Fruit fly (Drosophila melanogaster) Kc167 (cell line): ENCODE measurements around the gene bin.

ENCODE experiments used
- Myc ChIP-seq: fragments of >200 bp; optimal IDR thresholded peaks from 2 replicates; lab custom pipeline; 2017; ENCODE audit warnings: missing external identifiers
- Sin3A ChIP-seq: fragments of >200 bp; optimal IDR thresholded peaks from 2 replicates; lab custom pipeline; 2018; ENCODE audit warnings: missing external identifiers
- insv ChIP-seq: fragments of >200 bp; optimal IDR thresholded peaks from 3 replicates; lab custom pipeline; 2018; ENCODE audit warnings: missing external identifiers
- psq ChIP-seq: fragments of >200 bp; optimal IDR thresholded peaks from 2 replicates; lab custom pipeline; 2017; ENCODE audit warnings: missing external identifiers
- ttk ChIP-seq: sonication (Bioruptor generic); optimal IDR thresholded peaks from 2 replicates; lab custom pipeline; 2017; ENCODE audit warnings: missing external identifiers

dm6 chr3L:6975875-6976274 lies 14.5 kb upstream of the bin start:
- TF ChIP-seq psq (no peak), Myc (lab: Kevin White, UChicago) (no peak), Sin3A (no peak), ttk (lab: Kevin White, UChicago) (no peak), insv (lab: Kevin White, UChicago) (no peak)
